Fruit fly (Drosophila melanogaster): ENCODE measurements around the gene Jasper.
A peak's percentile ranks its signal among the peaks of the same experiment; 100 is the strongest.

Gene Jasper

dm6 chr3R:30100325-30100975 lies 48.1 kb downstream of the Jasper start:
- peak; percentile 3 for TF ChIP-seq Hr83 (GFP tag; optimal IDR thresholded peaks at IDR 0.05; ENCODE audit: poor library complexity, severe bottlenecking)
- TF ChIP-seq tai (GFP tag; optimal IDR thresholded peaks at IDR 0.05) = no peak
- peak; percentile 34 for TF ChIP-seq sage (GFP tag; optimal IDR thresholded peaks at IDR 0.05)
- no peak for TF ChIP-seq Rel (GFP tag; optimal IDR thresholded peaks at IDR 0.05)
- peak; percentile 68 for TF ChIP-seq Rel (tag; optimal IDR thresholded peaks at IDR 0.05)
- TF ChIP-seq Abd-B (GFP tag; optimal IDR thresholded peaks at IDR 0.05) = no peak
- no peak for TF ChIP-seq Mio (GFP tag; optimal IDR thresholded peaks at IDR 0.05)
- peak; percentile 94 for TF ChIP-seq fru (GFP tag; optimal IDR thresholded peaks at IDR 0.05)
- TF ChIP-seq Hnf4 (GFP tag; optimal IDR thresholded peaks at IDR 0.05) = peak; percentile 43
- peak; percentile 93 for TF ChIP-seq jim (GFP tag; optimal IDR thresholded peaks at IDR 0.05)
- TF ChIP-seq Sp1 (GFP tag; optimal IDR thresholded peaks at IDR 0.05) = peak; percentile 57
- TF ChIP-seq psq (GFP tag; optimal IDR thresholded peaks at IDR 0.05) = peak; percentile 99
- TF ChIP-seq CrebA (GFP tag; optimal IDR thresholded peaks at IDR 0.05; ENCODE audit: borderline replicate concordance) = peak; percentile 52
- TF ChIP-seq CG9705 (GFP tag; optimal IDR thresholded peaks at IDR 0.05) = no peak
- no peak for TF ChIP-seq Hr78 (GFP tag; optimal IDR thresholded peaks at IDR 0.05)

dm6 chr3R:30100976-30101332 lies 48.6 kb downstream of the Jasper start:
- TF ChIP-seq Mio (GFP tag; optimal IDR thresholded peaks at IDR 0.05) = no peak
- TF ChIP-seq woc (GFP tag; optimal IDR thresholded peaks at IDR 0.05) = peak; percentile 35
- TF ChIP-seq h (GFP tag; optimal IDR thresholded peaks at IDR 0.05) = peak; percentile 19
- no peak for TF ChIP-seq sage (GFP tag; optimal IDR thresholded peaks at IDR 0.05)
- no peak for TF ChIP-seq N (GFP tag; optimal IDR thresholded peaks at IDR 0.05)
- TF ChIP-seq CG32264 (GFP tag; optimal IDR thresholded peaks at IDR 0.05) = no peak
- TF ChIP-seq Vsx2 (GFP tag; optimal IDR thresholded peaks at IDR 0.05; ENCODE audit: partially characterized antibody) = no peak
- TF ChIP-seq Jra (GFP tag; optimal IDR thresholded peaks at IDR 0.05) = no peak
- TF ChIP-seq HLH106 (tag; optimal IDR thresholded peaks at IDR 0.05) = peak; percentile 27
- TF ChIP-seq foxo (GFP tag; optimal IDR thresholded peaks at IDR 0.05) = peak in 1 of 2 experiments; percentile 32
- no peak for TF ChIP-seq pan (optimal IDR thresholded peaks at IDR 0.05)
- TF ChIP-seq ey (GFP tag; optimal IDR thresholded peaks at IDR 0.05) = peak; percentile 25

dm6 chr3R:30101389-30101935 lies 49.1 kb downstream of the Jasper start:
- TF ChIP-seq fru (GFP tag; optimal IDR thresholded peaks at IDR 0.05) (no peak), sage (GFP tag; optimal IDR thresholded peaks at IDR 0.05) (no peak), CrebA (GFP tag; optimal IDR thresholded peaks at IDR 0.05; ENCODE audit: borderline replicate concordance) (no peak), Rel (GFP tag; optimal IDR thresholded peaks at IDR 0.05) (no peak), Rel (tag; optimal IDR thresholded peaks at IDR 0.05) (no peak), Jra (GFP tag; optimal IDR thresholded peaks at IDR 0.05) (no peak), ey (GFP tag; optimal IDR thresholded peaks at IDR 0.05) (peak; percentile 26), rgr (GFP tag; optimal IDR thresholded peaks at IDR 0.05) (peak; percentile 27), HLH106 (tag; optimal IDR thresholded peaks at IDR 0.05) (peak; percentile 12), tai (GFP tag; optimal IDR thresholded peaks at IDR 0.05) (no peak), foxo (GFP tag; optimal IDR thresholded peaks at IDR 0.05) (peak in 1 of 2 experiments; percentile 13), usp (GFP tag; optimal IDR thresholded peaks at IDR 0.05) (no peak), jim (GFP tag; optimal IDR thresholded peaks at IDR 0.05) (no peak), Hr78 (GFP tag; optimal IDR thresholded peaks at IDR 0.05) (no peak), dmrt93B (GFP tag; optimal IDR thresholded peaks at IDR 0.05) (no peak), Hr83 (GFP tag; optimal IDR thresholded peaks at IDR 0.05; ENCODE audit: poor library complexity, severe bottlenecking) (no peak), sv (GFP tag; optimal IDR thresholded peaks at IDR 0.05) (no peak), Hnf4 (GFP tag; optimal IDR thresholded peaks at IDR 0.05) (no peak)

dm6 chr3R:30102806-30103619 lies 50.7 kb downstream of the Jasper start:
- TF ChIP-seq foxo (GFP tag; optimal IDR thresholded peaks at IDR 0.05) (peak in 1 of 2 experiments; percentile 51), usp (GFP tag; optimal IDR thresholded peaks at IDR 0.05) (no peak), br (GFP tag; optimal IDR thresholded peaks at IDR 0.05) (peak; percentile 37), Sp1 (GFP tag; optimal IDR thresholded peaks at IDR 0.05) (peak; percentile 31), OdsH (GFP tag; optimal IDR thresholded peaks at IDR 0.05) (peak; percentile 31), h (GFP tag; optimal IDR thresholded peaks at IDR 0.05) (peak; percentile 91), lola (GFP tag; optimal IDR thresholded peaks at IDR 0.05) (no peak), Rel (GFP tag; optimal IDR thresholded peaks at IDR 0.05) (no peak), Rel (tag; optimal IDR thresholded peaks at IDR 0.05) (peak; percentile 97), rgr (GFP tag; optimal IDR thresholded peaks at IDR 0.05) (peak; percentile 44), Hnf4 (GFP tag; optimal IDR thresholded peaks at IDR 0.05) (peak; percentile 40), HLH106 (tag; optimal IDR thresholded peaks at IDR 0.05) (peak; percentile 31), ey (GFP tag; optimal IDR thresholded peaks at IDR 0.05) (peak; percentile 12), fru (GFP tag; optimal IDR thresholded peaks at IDR 0.05) (peak; percentile 46), N (GFP tag; optimal IDR thresholded peaks at IDR 0.05) (peak; percentile 2), Mio (GFP tag; optimal IDR thresholded peaks at IDR 0.05) (peak; percentile 73), brk (GFP tag; optimal IDR thresholded peaks at IDR 0.05) (no peak)
